Fruit fly (Drosophila melanogaster): Measurements from ENCODE around the gene ninaA.

Gene ninaA

DNA sequence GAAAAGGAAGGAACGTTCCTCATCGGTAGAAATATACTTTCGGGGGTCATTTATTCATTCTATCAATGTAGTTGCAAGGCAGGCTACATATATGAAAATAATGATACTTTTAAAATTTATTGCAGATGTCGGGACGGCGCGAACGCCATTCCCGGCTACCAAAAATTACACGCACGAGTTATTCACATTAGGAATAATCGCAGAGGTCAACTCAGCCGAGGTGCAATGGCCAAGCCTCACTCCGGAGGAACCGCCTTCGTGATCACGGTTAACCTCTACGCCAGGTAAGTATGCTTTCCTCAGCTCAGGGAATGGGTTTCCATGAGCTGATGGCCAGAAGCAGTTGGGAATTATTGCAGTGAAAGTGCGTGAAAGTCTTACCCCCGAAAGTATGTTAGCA is 24.3 kb downstream of the ninaA start (continued):
- TF ChIP-seq Neu2 (GFP tag; optimal IDR thresholded peaks at IDR 0.05; ENCODE audit: borderline replicate concordance) (peak; percentile 37), peb (GFP tag; IDR thresholded peaks at IDR 0.05) (peak; percentile 48; the same call in 1 of the 2 replicates), knrl (GFP tag; IDR thresholded peaks at IDR 0.05; ENCODE audit: partially characterized antibody) (peak; percentile 64; the same call in 1 of the 3 replicates), CG17361 (GFP tag; IDR thresholded peaks at IDR 0.05) (peak; percentile 36; the same call in 2 of the 3 replicates), Atf-2 (GFP tag; optimal IDR thresholded peaks at IDR 0.05) (peak; percentile 31), nmo (GFP tag; optimal IDR thresholded peaks at IDR 0.05) (peak; percentile 61), CG2199 (GFP tag; IDR thresholded peaks at IDR 0.05) (peak; percentile 88; the same call in 2 of the 3 replicates), CG1024 (GFP tag; IDR thresholded peaks at IDR 0.05) (peak; percentile 60), Pdp1 (GFP tag; optimal IDR thresholded peaks at IDR 0.05) (peak in 1 of 2 experiments; percentile 28), Xrp1 (GFP tag; IDR thresholded peaks at IDR 0.05) (peak; percentile 73), CG8944 (GFP tag; optimal IDR thresholded peaks at IDR 0.05) (peak; percentile 48), CG2875 (GFP tag; optimal IDR thresholded peaks at IDR 0.05) (peak; percentile 39), bbx (GFP tag; IDR thresholded peaks at IDR 0.05; ENCODE audit: partially characterized antibody) (peak; percentile 62; the same call in 1 of the 2 replicates), MTF-1 (GFP tag; optimal IDR thresholded peaks at IDR 0.05; ENCODE audit: borderline replicate concordance) (peak; percentile 1), CG13624 (GFP tag; optimal IDR thresholded peaks at IDR 0.05) (peak; percentile 10), dmrt11E (tag; optimal IDR thresholded peaks at IDR 0.05) (peak; percentile 59), bab2 (GFP tag; optimal IDR thresholded peaks at IDR 0.05) (peak; percentile 30), CG11398 (GFP tag; optimal IDR thresholded peaks at IDR 0.05) (peak; percentile 7), CG17359 (tag; optimal IDR thresholded peaks at IDR 0.05) (peak; percentile 53), Bgb (GFP tag; IDR thresholded peaks at IDR 0.05; ENCODE audit: partially characterized antibody) (peak; percentile 37; the same call in 1 of the 2 replicates), Awh (GFP tag; IDR thresholded peaks at IDR 0.05) (0 out of 2 replicates have a peak, but pooled peaks have one; percentile 16), Hr51 (GFP tag; optimal IDR thresholded peaks at IDR 0.05) (peak in 1 of 2 experiments; percentile 16), Opbp (GFP tag; IDR thresholded peaks at IDR 0.05; ENCODE audit: partially characterized antibody) (peak; percentile 57; the same call in 1 of the 3 replicates), Elba2 (GFP tag; optimal IDR thresholded peaks at IDR 0.05) (peak; percentile 45), dm (GFP tag; optimal IDR thresholded peaks at IDR 0.05) (peak; percentile 12), lilli (GFP tag; optimal IDR thresholded peaks at IDR 0.05) (peak; percentile 49), Gug (GFP tag; IDR thresholded peaks at IDR 0.05) (0 out of 4 replicates have a peak, but pooled peaks have one; percentile 13), Mad (GFP tag; optimal IDR thresholded peaks at IDR 0.05) (peak; percentile 20), CG4820 (GFP tag; optimal IDR thresholded peaks at IDR 0.05) (peak; percentile 28), ci (GFP tag; IDR thresholded peaks at IDR 0.05) (peak; percentile 63), HLH3B (GFP tag; IDR thresholded peaks at IDR 0.05) (0 out of 2 replicates have a peak, but pooled peaks have one; percentile 24), dysf (GFP tag; IDR thresholded peaks at IDR 0.05) (0 out of 3 replicates have a peak, but pooled peaks have one; percentile 10), E2f1 (GFP tag; IDR thresholded peaks at IDR 0.05) (peak; percentile 34; the same call in 1 of the 2 replicates), gem (tag; optimal IDR thresholded peaks at IDR 0.05) (peak; percentile 15), Sox102F (GFP tag; optimal IDR thresholded peaks at IDR 0.05) (peak; percentile 7), mld (GFP tag; IDR thresholded peaks at IDR 0.05; ENCODE audit: partially characterized antibody) (0 out of 3 replicates have a peak, but pooled peaks have one; percentile 27), CG4424 (GFP tag; optimal IDR thresholded peaks at IDR 0.05) (peak; percentile 30), bcd (GFP tag; optimal IDR thresholded peaks at IDR 0.05) (peak; percentile 21), ara (GFP tag; IDR thresholded peaks at IDR 0.05) (peak; percentile 25; the same call in 1 of the 2 replicates), Ssrp (tag; optimal IDR thresholded peaks at IDR 0.05) (peak; percentile 10), CG33557 (GFP tag; optimal IDR thresholded peaks at IDR 0.05) (peak; percentile 72), hb (GFP tag; IDR thresholded peaks at IDR 0.05; ENCODE audit: partially characterized antibody) (0 out of 3 replicates have a peak, but pooled peaks have one; percentile 34), CoRest (tag; optimal IDR thresholded peaks at IDR 0.05) (peak; percentile 20), fd102C (GFP tag; optimal IDR thresholded peaks at IDR 0.05) (peak; percentile 36), CG5953 (GFP tag; IDR thresholded peaks at IDR 0.05) (0 out of 2 replicates have a peak, but pooled peaks have one; percentile 30), ewg (GFP tag; optimal IDR thresholded peaks at IDR 0.05) (peak; percentile 11), CG10267 (tag; optimal IDR thresholded peaks at IDR 0.05) (peak; percentile 10), amos (GFP tag; IDR thresholded peaks at IDR 0.05; ENCODE audit: partially characterized antibody) (peak; percentile 53; the same call in 1 of the 2 replicates)

Measured in whole organism, embryonic.